Fruit fly (Drosophila melanogaster): Measurements from ENCODE around the gene CG12590.

DNA sequence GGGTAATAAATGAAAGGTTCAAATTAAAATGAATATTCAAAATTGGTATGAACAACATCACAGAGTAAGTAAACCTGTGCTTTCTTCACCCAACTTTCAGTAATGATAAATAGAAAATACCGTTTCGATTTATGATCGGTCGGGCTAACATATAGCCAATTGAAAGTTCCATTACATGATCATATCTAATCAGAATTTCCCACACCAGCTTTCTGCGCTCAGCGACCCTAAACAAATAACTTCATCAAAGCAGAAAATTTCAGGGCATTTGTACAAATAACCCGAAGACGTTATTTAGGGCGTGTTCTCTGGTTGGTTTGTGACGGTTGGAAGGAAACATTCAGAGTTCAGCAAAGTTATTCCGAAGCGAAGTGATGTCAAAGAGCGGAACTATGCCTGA lies 44.4 kb downstream of the CG12590 start:
- TF ChIP-seq ttk (optimal IDR thresholded peaks at IDR 0.05), result no peak
- no peak for TF ChIP-seq psq (optimal IDR thresholded peaks at IDR 0.05)
- no peak for TF ChIP-seq insv (optimal IDR thresholded peaks at IDR 0.05)
- no peak for TF ChIP-seq h (optimal IDR thresholded peaks at IDR 0.05)
- no peak for TF ChIP-seq Sin3A (optimal IDR thresholded peaks at IDR 0.05)
- no peak for TF ChIP-seq Myc (optimal IDR thresholded peaks at IDR 0.05)

Data from Kc167 (cell line).